Worm (Caenorhabditis elegans): ENCODE data around the gene C28H8.2.

C28H8.2 gene

DNA sequence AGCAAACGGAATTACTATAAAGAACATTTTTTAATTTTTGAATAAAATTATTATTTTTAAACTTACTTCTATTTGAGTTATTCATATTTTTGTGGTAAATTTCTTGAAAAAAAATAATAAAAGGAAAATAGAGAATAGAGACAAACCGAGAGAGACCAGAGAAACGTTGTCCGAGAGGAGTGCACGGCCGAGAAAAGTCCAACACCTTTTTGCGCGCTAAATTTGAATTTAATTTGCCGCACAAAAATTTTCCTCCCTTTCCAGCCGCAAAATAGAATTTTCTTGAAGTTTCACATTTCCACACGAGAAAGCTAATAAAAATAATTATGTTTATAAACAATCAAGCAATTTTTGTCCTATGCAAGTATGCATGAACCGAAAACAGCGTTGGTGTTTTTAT, 48.4 kb upstream of the C28H8.2 start, which contains the start of the genes F01F1.11 and F01F1.3 (continued):
- TF ChIP-seq Y75B8A.6 (GFP tag; IDR thresholded peaks at IDR 0.05) (no peak), dmd-8 (GFP tag; IDR thresholded peaks at IDR 0.05) (no peak), R02D3.7 (tag; optimal IDR thresholded peaks at IDR 0.05) (no peak), hlh-30 (tag; optimal IDR thresholded peaks at IDR 0.05; ENCODE audit: insufficient read depth) (peak; percentile 53), madf-9 (GFP tag; conservative IDR thresholded peaks at IDR 0.05) (peak; percentile 76), mxl-3 (GFP tag; optimal IDR thresholded peaks at IDR 0.05) (no peak), unc-130 (GFP tag; optimal IDR thresholded peaks at IDR 0.05) (peak; percentile 83)

DNA sequence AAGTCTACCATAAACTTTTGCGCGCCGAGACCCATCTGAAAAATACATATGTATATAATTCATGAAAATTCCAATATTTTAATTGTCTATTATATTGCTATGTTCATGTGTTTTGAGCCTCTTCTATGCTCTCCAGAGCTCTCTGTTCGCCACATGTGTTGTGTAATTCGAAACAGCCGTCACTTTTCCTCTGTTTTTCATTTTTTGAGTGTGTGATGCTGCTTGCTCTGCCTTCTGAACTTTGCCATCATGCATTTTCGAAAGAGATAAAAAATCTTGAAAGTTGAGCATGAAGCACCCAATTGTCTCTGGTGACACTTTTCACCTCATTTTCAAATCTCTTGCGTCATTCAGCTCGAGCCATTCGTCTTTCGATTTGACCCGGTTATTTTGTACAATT, 47.8 kb upstream of the C28H8.2 start:
- peak in 1 of 2 experiments; percentile 87 for TF ChIP-seq unc-62 (GFP tag; optimal IDR thresholded peaks at IDR 0.05 in 1 of 2)
- TF ChIP-seq unc-62 (tag; optimal IDR thresholded peaks at IDR 0.05): no peak
- TF ChIP-seq pha-4 (GFP tag; IDR thresholded peaks at IDR 0.05): no peak
- TF ChIP-seq pha-4 (tag; optimal IDR thresholded peaks at IDR 0.05): no peak
- TF ChIP-seq snpc-4 (tag; optimal IDR thresholded peaks at IDR 0.05): no peak

DNA sequence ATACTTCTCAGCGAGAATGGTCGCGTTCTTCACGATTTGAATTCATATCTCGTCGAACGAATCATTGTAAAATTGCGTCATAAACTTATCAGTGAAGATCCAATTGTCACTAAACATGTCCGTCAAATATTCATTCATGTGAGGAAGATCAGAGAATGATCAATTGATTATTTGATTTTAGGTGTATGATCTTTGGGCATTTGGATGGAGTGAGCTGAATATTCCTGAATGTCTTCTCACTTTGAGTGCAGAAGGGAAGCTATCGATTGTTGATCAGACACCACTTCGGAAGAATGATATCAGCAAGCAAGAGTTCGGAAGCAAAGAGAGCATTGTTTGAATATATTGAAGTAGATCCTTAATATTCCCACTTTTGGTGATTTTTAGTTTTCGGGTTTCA, 45.9 kb upstream of the C28H8.2 start:
- TF ChIP-seq dpl-1 (GFP tag; optimal IDR thresholded peaks at IDR 0.05): peak; percentile 11
- TF ChIP-seq mdt-29 (GFP tag; IDR thresholded peaks at IDR 0.05): peak; percentile 51; the same call in 1 of the 2 replicates
- no peak for TF ChIP-seq spr-3 (GFP tag; optimal IDR thresholded peaks at IDR 0.05)
- TF ChIP-seq F26F4.8 (GFP tag; conservative IDR thresholded peaks at IDR 0.05): no peak
- TF ChIP-seq nhr-10 (tag; optimal IDR thresholded peaks at IDR 0.05): peak; percentile 64
- TF ChIP-seq snpc-1.2 (GFP tag; IDR thresholded peaks at IDR 0.05): no peak
- peak; percentile 37 for TF ChIP-seq Y5F2A.4 (GFP tag; optimal IDR thresholded peaks at IDR 0.05)
- TF ChIP-seq mdl-1 (tag; optimal IDR thresholded peaks at IDR 0.05): peak in 1 of 2 experiments; percentile 31
- TF ChIP-seq unc-62 (GFP tag; optimal IDR thresholded peaks at IDR 0.05 in 1 of 2): peak in 1 of 2 experiments; percentile 98
- no peak for TF ChIP-seq unc-62 (tag; optimal IDR thresholded peaks at IDR 0.05)
- TF ChIP-seq saeg-2 (GFP tag; IDR thresholded peaks at IDR 0.05): no peak
- peak; percentile 55 for TF ChIP-seq hlh-30 (tag; optimal IDR thresholded peaks at IDR 0.05; ENCODE audit: insufficient read depth)
- peak; percentile 58 for TF ChIP-seq dmd-6 (GFP tag; IDR thresholded peaks at IDR 0.05)
- peak; percentile 64 for TF ChIP-seq hlh-11 (tag; optimal IDR thresholded peaks at IDR 0.05)
- no peak for TF ChIP-seq F37D6.2 (tag; optimal IDR thresholded peaks at IDR 0.05)
- TF ChIP-seq nhr-102 (tag; optimal IDR thresholded peaks at IDR 0.05): peak; percentile 51
- TF ChIP-seq dmd-8 (GFP tag; IDR thresholded peaks at IDR 0.05): no peak
- TF ChIP-seq aha-1 (tag): peak; percentile 92
- peak; percentile 31; the same call in 1 of the 2 replicates for TF ChIP-seq T26A8.4 (GFP tag; IDR thresholded peaks at IDR 0.05)
- peak; percentile 43 for TF ChIP-seq gei-8 (GFP tag; optimal IDR thresholded peaks at IDR 0.05)
- TF ChIP-seq ama-1 (optimal IDR thresholded peaks at IDR 0.05): peak; percentile 66
- TF ChIP-seq zag-1 (tag; optimal IDR thresholded peaks at IDR 0.05): no peak
- no peak for TF ChIP-seq daf-16 (GFP tag; optimal IDR thresholded peaks at IDR 0.05)
- TF ChIP-seq daf-16 (tag; optimal IDR thresholded peaks at IDR 0.05): peak; percentile 58
- peak; percentile 40 for TF ChIP-seq lin-13 (GFP tag; optimal IDR thresholded peaks at IDR 0.05)
- TF ChIP-seq T20F7.1 (GFP tag; optimal IDR thresholded peaks at IDR 0.05): peak; percentile 74
- TF ChIP-seq lin-38 (GFP tag; IDR thresholded peaks at IDR 0.05): peak; percentile 40; the same call in 1 of the 2 replicates
- no peak for TF ChIP-seq ZK337.2 (GFP tag; IDR thresholded peaks at IDR 0.05)
- TF ChIP-seq mes-2 (tag; optimal IDR thresholded peaks at IDR 0.05; ENCODE audit: poor library complexity, severe bottlenecking): peak; percentile 42
- peak; percentile 85 for TF ChIP-seq nhr-25 (tag; optimal IDR thresholded peaks at IDR 0.05; ENCODE audit: borderline replicate concordance, insufficient read depth)
- peak; percentile 68 for TF ChIP-seq nhr-48 (tag; optimal IDR thresholded peaks at IDR 0.05)
- peak; percentile 22 for TF ChIP-seq spr-1 (tag; optimal IDR thresholded peaks at IDR 0.05)
- peak in 1 of 2 experiments; percentile 62 for TF ChIP-seq lsy-2 (tag; optimal IDR thresholded peaks at IDR 0.05)
- TF ChIP-seq mep-1 (tag; optimal IDR thresholded peaks at IDR 0.05): peak; percentile 80
- peak; percentile 96 for TF ChIP-seq dve-1 (tag; optimal IDR thresholded peaks at IDR 0.05; ENCODE audit: insufficient read depth)
- TF ChIP-seq Y75B8A.6 (GFP tag; IDR thresholded peaks at IDR 0.05): peak; percentile 68
- TF ChIP-seq nhr-77 (tag; optimal IDR thresholded peaks at IDR 0.05): peak; percentile 61
